Worm (Caenorhabditis elegans): Measurements from ENCODE around the gene acp-7.

DNA sequence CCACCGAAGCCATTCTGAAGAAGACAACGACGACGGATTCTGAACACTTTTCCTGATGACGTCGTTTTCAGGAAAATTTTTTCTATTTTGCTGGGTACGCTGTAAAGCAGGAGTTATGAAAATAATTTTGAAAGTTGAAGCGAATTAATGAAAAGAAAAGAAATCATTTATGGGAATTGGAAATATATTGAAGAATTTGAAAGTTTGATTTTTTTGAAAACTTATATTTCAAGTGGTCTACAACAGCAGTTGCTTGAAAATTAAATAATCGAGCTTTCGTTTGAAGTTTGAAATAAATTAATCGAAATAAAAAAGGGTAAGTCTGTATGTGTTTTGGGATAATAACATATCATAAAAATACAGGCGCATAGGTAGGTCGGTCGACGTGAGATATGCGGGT, 47.5 kb downstream of the acp-7 start, which contains the start of gene shl-1:
- TF ChIP-seq ama-1 (optimal IDR thresholded peaks at IDR 0.05) (no peak), F13C5.2 (tag; optimal IDR thresholded peaks at IDR 0.05) (no peak), hmg-4 (GFP tag; optimal IDR thresholded peaks at IDR 0.05) (no peak), scrt-1 (GFP tag; IDR thresholded peaks at IDR 0.05) (no peak), hmbx-1 (tag; optimal IDR thresholded peaks at IDR 0.05) (no peak), aly-1 (tag; optimal IDR thresholded peaks at IDR 0.05) (no peak), flt-1 (GFP tag; IDR thresholded peaks at IDR 0.05) (no peak), tbx-37 (GFP tag; conservative IDR thresholded peaks at IDR 0.05) (no peak), hnd-1 (tag; optimal IDR thresholded peaks at IDR 0.05) (no peak), sea-1 (GFP tag; conservative IDR thresholded peaks at IDR 0.05) (no peak), tbx-11 (GFP tag; IDR thresholded peaks at IDR 0.05) (no peak)
